Worm (Caenorhabditis elegans): Measurements from ENCODE around the gene famh-136.

- TF ChIP-seq T26A8.4 (GFP tag; IDR thresholded peaks at IDR 0.05), result no peak
- TF ChIP-seq lsy-2 (tag; optimal IDR thresholded peaks at IDR 0.05), result no peak
- no peak for TF ChIP-seq ceh-82 (tag; optimal IDR thresholded peaks at IDR 0.05)
- no peak for TF ChIP-seq nhr-102 (tag; optimal IDR thresholded peaks at IDR 0.05)
- no peak for TF ChIP-seq ces-1 (GFP tag; optimal IDR thresholded peaks at IDR 0.05)
- no peak for TF ChIP-seq mxl-2 (GFP tag; conservative IDR thresholded peaks at IDR 0.05)
- TF ChIP-seq unc-130 (GFP tag; optimal IDR thresholded peaks at IDR 0.05), result no peak
- TF ChIP-seq nhr-28 (tag; optimal IDR thresholded peaks at IDR 0.05), result no peak
- TF ChIP-seq R02D3.7 (tag; optimal IDR thresholded peaks at IDR 0.05), result no peak
- TF ChIP-seq dve-1 (tag; optimal IDR thresholded peaks at IDR 0.05; ENCODE audit: insufficient read depth), result no peak
- no peak for TF ChIP-seq ama-1 (optimal IDR thresholded peaks at IDR 0.05)
- TF ChIP-seq aly-2 (tag; optimal IDR thresholded peaks at IDR 0.05), result no peak
- no peak for TF ChIP-seq nhr-25 (tag; optimal IDR thresholded peaks at IDR 0.05; ENCODE audit: borderline replicate concordance, insufficient read depth)
Measured at ce11 chrIII:8917879-8918381, 30.4 kb downstream of the famh-136 start, which contains the start of gene cdc-25.3.

Measured in whole organism, L4 larva.